Worm (Caenorhabditis elegans) whole organism, L2 larva: ENCODE measurements around the gene col-17.
"Not testable (repeated sequence)": the region's sequence is repeated elsewhere in the genome, so short reads cannot be mapped to it uniquely, and the experiment has no call there.

ENCODE experiments used
- blmp-1 ChIP-seq: sonication (generic microtip); optimal IDR thresholded peaks from 2 replicates; lab custom pipeline; 2017; ENCODE audit warnings: missing genetic modification characterization, mild to moderate bottlenecking, missing compliant biosample characterization, antibody characterized with exemption, moderate library complexity; ENCODE audit not compliant: insufficient read depth
- nhr-11 ChIP-seq: fragments of 150-350 bp; optimal IDR thresholded peaks from 2 replicates; lab custom pipeline; 2014; ENCODE audit warnings: missing biosample characterization, missing genetic modification characterization
- nhr-25 ChIP-seq: fragments of 150-350 bp; sonication (generic microtip); optimal IDR thresholded peaks from 3 replicates; lab custom pipeline; 2014; ENCODE audit warnings: missing biosample characterization, missing genetic modification characterization
- skn-1 ChIP-seq: sonication (generic microtip); optimal IDR thresholded peaks from 2 replicates; lab custom pipeline; 2017; ENCODE audit warnings: missing biosample characterization, missing genetic modification characterization
- unc-62 ChIP-seq: fragments of 150-350 bp; optimal IDR thresholded peaks from 2 replicates; lab custom pipeline; 2014; ENCODE audit warnings: missing biosample characterization, missing genetic modification reagents, missing genetic modification characterization

DNA sequence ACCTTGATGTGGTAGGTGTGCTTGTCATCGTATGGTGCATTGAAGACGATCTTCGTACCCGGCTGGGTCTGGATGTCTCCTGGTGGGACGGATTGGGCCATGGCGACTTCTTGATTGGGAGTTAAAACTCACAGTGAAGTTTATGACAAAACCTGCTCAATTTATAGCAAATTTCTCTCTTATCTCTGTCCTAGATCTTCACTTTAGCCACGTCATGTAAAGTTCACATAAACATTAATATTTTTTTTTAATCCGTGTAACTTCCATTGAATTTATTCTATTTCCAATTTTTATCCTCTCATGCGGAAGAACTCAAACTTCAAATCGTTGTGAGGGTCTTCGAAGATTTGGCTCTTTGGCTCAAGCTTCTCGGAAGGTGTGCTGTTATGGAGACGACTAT lies 49.1 kb upstream of the col-17 start, which contains the start of gene msp-31:
- not testable (repeated sequence) for TF ChIP-seq blmp-1; skn-1 (tag; lab: Kevin White, UChicago); nhr-25 (tag; lab: Kevin White, UChicago); nhr-11 (tag; lab: Kevin White, UChicago); unc-62 (GFP tag; lab: Kevin White, UChicago)
